ENCODE assay signal across 8 worm cellular contexts in the genomic region with DNA sequence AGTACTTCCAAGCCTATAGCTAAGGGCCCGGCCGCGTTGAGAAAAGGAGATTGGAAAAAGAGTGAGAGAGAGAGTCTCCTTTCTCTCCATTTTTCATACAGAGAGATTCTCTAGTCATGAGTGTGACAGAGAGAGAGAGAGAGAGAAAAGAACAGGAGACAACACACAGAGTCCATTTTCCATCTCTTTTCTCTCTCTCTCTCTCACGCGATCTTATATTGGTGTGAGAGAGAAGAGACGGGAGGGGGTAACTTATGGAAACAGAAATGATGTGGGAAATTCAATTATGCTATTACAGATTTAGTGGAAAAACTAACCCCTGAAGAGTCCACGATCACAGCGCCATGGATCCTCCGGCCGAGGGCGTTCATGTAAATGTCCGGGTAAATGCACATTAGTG.
TF ChIP-seq lines count a peak whose summit lies in the region.

No protein-coding gene starts in this region.

TF ChIP-seq in whole organism, L1 larva, 84 proteins besides CTCF, POLR2A, EP300 and RAD21 (continues in another document):
- TF ChIP-seq efl-1 (optimal IDR thresholded peaks at IDR 0.05; lab: Kevin White, UChicago) (peak; percentile 45 to 73), efl-1 (GFP tag; optimal IDR thresholded peaks at IDR 0.05 in 1 of 2; lab: Kevin White, UChicago) (peak in 1 of 2 experiments; percentile 2), fkh-4 (tag; optimal IDR thresholded peaks at IDR 0.05; lab: Kevin White, UChicago; ENCODE audit: borderline replicate concordance) (no peak), nhr-71 (tag; optimal IDR thresholded peaks at IDR 0.05; lab: Kevin White, UChicago) (peak; percentile 69), nhr-85 (tag; lab: Kevin White, UChicago) (peak; percentile 75), snpc-4 (tag; optimal IDR thresholded peaks at IDR 0.05; lab: Kevin White, UChicago) (no peak), dpl-1 (GFP tag; optimal IDR thresholded peaks at IDR 0.05; lab: Kevin White, UChicago) (peak in 2 of 3 experiments; percentile 11 to 27), snu-23 (GFP tag; optimal IDR thresholded peaks at IDR 0.05; lab: Kevin White, UChicago) (peak; percentile 71), lin-35 (GFP tag; optimal IDR thresholded peaks at IDR 0.05; lab: Kevin White, UChicago) (peak; percentile 54 to 61), rnt-1 (tag; optimal IDR thresholded peaks at IDR 0.05; lab: Kevin White, UChicago) (peak; percentile 65)

TF ChIP-seq in whole organism, L2 larva, 48 proteins besides CTCF, POLR2A, EP300 and RAD21 (continues in another document):
- no peak for TF ChIP-seq ceh-82 (tag; optimal IDR thresholded peaks at IDR 0.05; lab: Kevin White, UChicago)
- peak; percentile 53 for TF ChIP-seq nhr-25 (tag; optimal IDR thresholded peaks at IDR 0.05; lab: Kevin White, UChicago)
- TF ChIP-seq nhr-77 (tag; optimal IDR thresholded peaks at IDR 0.05; lab: Kevin White, UChicago), result no peak
- TF ChIP-seq dmd-4 (tag; optimal IDR thresholded peaks at IDR 0.05; lab: Kevin White, UChicago), result no peak
- TF ChIP-seq lsy-2 (tag; optimal IDR thresholded peaks at IDR 0.05; lab: Kevin White, UChicago), result peak in 1 of 2 experiments; percentile 61
- TF ChIP-seq skn-1 (tag; optimal IDR thresholded peaks at IDR 0.05; lab: Kevin White, UChicago), result no peak
- peak; percentile 84 for TF ChIP-seq nhr-129 (tag; optimal IDR thresholded peaks at IDR 0.05; lab: Kevin White, UChicago)
- TF ChIP-seq lin-13 (GFP tag; optimal IDR thresholded peaks at IDR 0.05; lab: Kevin White, UChicago), result peak; percentile 27
- no peak for TF ChIP-seq unc-62 (GFP tag; optimal IDR thresholded peaks at IDR 0.05; lab: Kevin White, UChicago)
- TF ChIP-seq snpc-4 (tag; optimal IDR thresholded peaks at IDR 0.05; lab: Kevin White, UChicago), result no peak
- no peak for TF ChIP-seq elt-3 (tag; optimal IDR thresholded peaks at IDR 0.05; lab: Kevin White, UChicago)

TF ChIP-seq in whole organism, L3 larva, 47 proteins besides CTCF, POLR2A, EP300 and RAD21:
- TF ChIP-seq pha-4 (tag; optimal IDR thresholded peaks at IDR 0.05; lab: Kevin White, UChicago), result peak; percentile 24
- no peak for TF ChIP-seq sea-2 (GFP tag; optimal IDR thresholded peaks at IDR 0.05; lab: Kevin White, UChicago)
- no peak for TF ChIP-seq egl-27 (tag; optimal IDR thresholded peaks at IDR 0.05; lab: Kevin White, UChicago)
- TF ChIP-seq ama-1 (optimal IDR thresholded peaks at IDR 0.05; lab: Kevin White, UChicago), result no peak
- TF ChIP-seq nhr-23 (tag; optimal IDR thresholded peaks at IDR 0.05; lab: Kevin White, UChicago), result peak; percentile 20
- no peak for TF ChIP-seq fkh-10 (GFP tag; optimal IDR thresholded peaks at IDR 0.05; lab: Kevin White, UChicago)
- peak; percentile 12 for TF ChIP-seq lin-39 (tag; optimal IDR thresholded peaks at IDR 0.05; lab: Kevin White, UChicago)
- TF ChIP-seq nhr-12 (tag; optimal IDR thresholded peaks at IDR 0.05; lab: Kevin White, UChicago), result no peak
- no peak for TF ChIP-seq mml-1 (tag; optimal IDR thresholded peaks at IDR 0.05; lab: Kevin White, UChicago)
- TF ChIP-seq nfya-1 (tag; optimal IDR thresholded peaks at IDR 0.05; lab: Kevin White, UChicago; ENCODE audit: insufficient read depth), result peak; percentile 50

TF ChIP-seq in whole organism, L4 larva, 104 proteins besides CTCF, POLR2A, EP300 and RAD21 (continues in another document):
- TF ChIP-seq nhr-28 (tag; optimal IDR thresholded peaks at IDR 0.05; lab: Kevin White, UChicago) (peak; percentile 60), mep-1 (tag; optimal IDR thresholded peaks at IDR 0.05; lab: Kevin White, UChicago) (peak; percentile 50), mes-2 (tag; optimal IDR thresholded peaks at IDR 0.05; lab: Kevin White, UChicago; ENCODE audit: poor library complexity, severe bottlenecking) (peak; percentile 40), hlh-30 (tag; optimal IDR thresholded peaks at IDR 0.05; lab: Kevin White, UChicago; ENCODE audit: insufficient read depth) (peak; percentile 90), nhr-11 (tag; optimal IDR thresholded peaks at IDR 0.05; lab: Kevin White, UChicago) (peak; percentile 28), aly-2 (tag; optimal IDR thresholded peaks at IDR 0.05; lab: Kevin White, UChicago) (no peak), hlh-11 (tag; optimal IDR thresholded peaks at IDR 0.05; lab: Kevin White, UChicago) (peak; percentile 37), zip-2 (tag; optimal IDR thresholded peaks at IDR 0.05; lab: Kevin White, UChicago) (no peak), lsy-2 (tag; optimal IDR thresholded peaks at IDR 0.05; lab: Kevin White, UChicago) (peak in 1 of 2 experiments; percentile 58), dve-1 (tag; optimal IDR thresholded peaks at IDR 0.05; lab: Kevin White, UChicago; ENCODE audit: insufficient read depth) (peak; percentile 5)

TF ChIP-seq in whole organism, early embryonic, 17 proteins besides CTCF, POLR2A, EP300 and RAD21:
- TF ChIP-seq scrt-1 (GFP tag; IDR thresholded peaks at IDR 0.05; lab: Robert Waterston, UW), result no peak
- no peak for TF ChIP-seq sea-1 (GFP tag; conservative IDR thresholded peaks at IDR 0.05; lab: Robert Waterston, UW)
- no peak for TF ChIP-seq ceh-13 (GFP tag; optimal IDR thresholded peaks at IDR 0.05; lab: Kevin White, UChicago)
- peak; percentile 6 for TF ChIP-seq F13C5.2 (tag; optimal IDR thresholded peaks at IDR 0.05; lab: Kevin White, UChicago)
- TF ChIP-seq tra-4 (tag; optimal IDR thresholded peaks at IDR 0.05; lab: Kevin White, UChicago), result no peak
- TF ChIP-seq ets-7 (tag; optimal IDR thresholded peaks at IDR 0.05; lab: Kevin White, UChicago), result no peak

TF ChIP-seq in whole organism, late embryonic, 69 proteins besides CTCF, POLR2A, EP300 and RAD21 (continues in another document):
- TF ChIP-seq ceh-18 (tag; optimal IDR thresholded peaks at IDR 0.05; lab: Kevin White, UChicago), result peak; percentile 34
- no peak for TF ChIP-seq ttx-3 (tag; optimal IDR thresholded peaks at IDR 0.05; lab: Kevin White, UChicago)
- TF ChIP-seq ceh-45 (GFP tag; IDR thresholded peaks at IDR 0.05; lab: Robert Waterston, UW), result no peak
- TF ChIP-seq ceh-31 (tag; optimal IDR thresholded peaks at IDR 0.05; lab: Kevin White, UChicago), result peak; percentile 57
- TF ChIP-seq K02D7.2 (tag; optimal IDR thresholded peaks at IDR 0.05; lab: Kevin White, UChicago), result no peak
- no peak for TF ChIP-seq T23F11.4 (GFP tag; optimal IDR thresholded peaks at IDR 0.05; lab: Kevin White, UChicago)
- TF ChIP-seq hlh-30 (tag; optimal IDR thresholded peaks at IDR 0.05; lab: Kevin White, UChicago; ENCODE audit: insufficient read depth), result peak; percentile 86
- TF ChIP-seq ahr-1 (tag; optimal IDR thresholded peaks at IDR 0.05; lab: Kevin White, UChicago), result no peak
- TF ChIP-seq pat-9 (tag; optimal IDR thresholded peaks at IDR 0.05; lab: Kevin White, UChicago), result no peak
- no peak for TF ChIP-seq hlh-15 (tag; optimal IDR thresholded peaks at IDR 0.05; lab: Kevin White, UChicago)
- no peak for TF ChIP-seq ama-1 (optimal IDR thresholded peaks at IDR 0.05; lab: Kevin White, UChicago)
- TF ChIP-seq fax-1 (tag; optimal IDR thresholded peaks at IDR 0.05; lab: Kevin White, UChicago), result no peak
- TF ChIP-seq unc-42 (tag; optimal IDR thresholded peaks at IDR 0.05; lab: Kevin White, UChicago), result peak; percentile 82
- peak; percentile 53 for TF ChIP-seq unc-55 (GFP tag; optimal IDR thresholded peaks at IDR 0.05; lab: Kevin White, UChicago)
- peak; percentile 10 for TF ChIP-seq ceh-34 (tag; optimal IDR thresholded peaks at IDR 0.05; lab: Kevin White, UChicago)

TF ChIP-seq in whole organism, mixed stage, embryonic, 35 proteins besides CTCF, POLR2A, EP300 and RAD21:
- TF ChIP-seq ces-1 (GFP tag; optimal IDR thresholded peaks at IDR 0.05; lab: Kevin White, UChicago) (peak; percentile 89), flh-1 (GFP tag; optimal IDR thresholded peaks at IDR 0.05; lab: Kevin White, UChicago) (no peak), mls-2 (tag; optimal IDR thresholded peaks at IDR 0.05; lab: Kevin White, UChicago) (peak; percentile 2), unc-120 (tag; optimal IDR thresholded peaks at IDR 0.05; lab: Kevin White, UChicago; ENCODE audit: poor library complexity, severe bottlenecking) (peak; percentile 37), unc-62 (GFP tag; optimal IDR thresholded peaks at IDR 0.05; lab: Kevin White, UChicago) (peak; percentile 65), zip-8 (tag; optimal IDR thresholded peaks at IDR 0.05; lab: Kevin White, UChicago) (no peak)

TF ChIP-seq in whole organism, young adult, 124 proteins besides CTCF, POLR2A, EP300 and RAD21 (continues in another document):
- no peak for TF ChIP-seq cebp-2 (GFP tag; IDR thresholded peaks at IDR 0.05; lab: Robert Waterston, UW)
- TF ChIP-seq hmg-20 (GFP tag; IDR thresholded peaks at IDR 0.05; lab: Robert Waterston, UW), result no peak
- TF ChIP-seq Y53G8AR.9 (GFP tag; conservative IDR thresholded peaks at IDR 0.05; lab: Robert Waterston, UW), result no peak
- no peak for TF ChIP-seq ZK185.1 (tag; optimal IDR thresholded peaks at IDR 0.05; lab: Kevin White, UChicago; ENCODE audit: poor library complexity, severe bottlenecking)
- no peak for TF ChIP-seq ztf-26 (tag; optimal IDR thresholded peaks at IDR 0.05; lab: Kevin White, UChicago)
- TF ChIP-seq him-1 (tag; optimal IDR thresholded peaks at IDR 0.05; lab: Kevin White, UChicago), result no peak
- TF ChIP-seq snpc-3.4 (tag; optimal IDR thresholded peaks at IDR 0.05; lab: Kevin White, UChicago), result no peak
- no peak for TF ChIP-seq aptf-3 (GFP tag; IDR thresholded peaks at IDR 0.05; lab: Robert Waterston, UW)
- TF ChIP-seq cebp-1 (GFP tag; IDR thresholded peaks at IDR 0.05; lab: Robert Waterston, UW), result no peak
- TF ChIP-seq cebp-1 (tag; optimal IDR thresholded peaks at IDR 0.05; lab: Kevin White, UChicago), result peak; percentile 13
- no peak for TF ChIP-seq tbx-9 (tag; optimal IDR thresholded peaks at IDR 0.05; lab: Kevin White, UChicago; ENCODE audit: borderline replicate concordance)
- no peak for TF ChIP-seq F39B2.1 (GFP tag; IDR thresholded peaks at IDR 0.05; lab: Robert Waterston, UW)
- TF ChIP-seq T07F8.4 (tag; optimal IDR thresholded peaks at IDR 0.05; lab: Kevin White, UChicago), result no peak
- no peak for TF ChIP-seq F55B11.4 (tag; optimal IDR thresholded peaks at IDR 0.05; lab: Kevin White, UChicago; ENCODE audit: borderline replicate concordance, insufficient read depth)
- no peak for TF ChIP-seq akir-1 (GFP tag; optimal IDR thresholded peaks at IDR 0.05; lab: Kevin White, UChicago)
- TF ChIP-seq egrh-3 (GFP tag; IDR thresholded peaks at IDR 0.05; lab: Robert Waterston, UW), result no peak
- TF ChIP-seq lin-40 (tag; optimal IDR thresholded peaks at IDR 0.05; lab: Kevin White, UChicago), result peak; percentile 10
- TF ChIP-seq lin-35 (GFP tag; optimal IDR thresholded peaks at IDR 0.05; lab: Kevin White, UChicago), result no peak
- no peak for TF ChIP-seq tbp1 (GFP tag; optimal IDR thresholded peaks at IDR 0.05; lab: Kevin White, UChicago)
- TF ChIP-seq hmg-1.2 (GFP tag; IDR thresholded peaks at IDR 0.05; lab: Robert Waterston, UW), result peak; percentile 26; the same call in 1 of the 2 replicates
- TF ChIP-seq repo-1 (tag; optimal IDR thresholded peaks at IDR 0.05; lab: Kevin White, UChicago), result no peak
- TF ChIP-seq egl-18 (GFP tag; IDR thresholded peaks at IDR 0.05; lab: Robert Waterston, UW), result no peak
- no peak for TF ChIP-seq nfya-1 (tag; optimal IDR thresholded peaks at IDR 0.05; lab: Kevin White, UChicago; ENCODE audit: borderline replicate concordance, insufficient read depth)
- TF ChIP-seq ztf-18 (tag; optimal IDR thresholded peaks at IDR 0.05; lab: Kevin White, UChicago), result no peak
- TF ChIP-seq F52B5.7 (tag; optimal IDR thresholded peaks at IDR 0.05; lab: Kevin White, UChicago), result no peak
